Fruit fly (Drosophila melanogaster) whole organism, embryonic: ENCODE measurements around the gene ClC-a.

ENCODE experiments used
- BEAF-32 ChIP-seq: fragments of 200-800 bp; sonication (Bioruptor generic); optimal IDR thresholded peaks from 3 replicates; lab custom pipeline; 2017; ENCODE audit warnings: missing biosample characterization, missing genetic modification characterization, mild to moderate bottlenecking, moderate library complexity, missing genetic modification reagents
- CG10654 ChIP-seq: fragments of 200-800 bp; sonication (Bioruptor generic); optimal IDR thresholded peaks from 2 replicates; lab custom pipeline; 2016; ENCODE audit warnings: missing biosample characterization, missing genetic modification characterization
- CG10979 ChIP-seq: fragments of 200-800 bp; sonication (Bioruptor generic); optimal IDR thresholded peaks from 2 replicates; lab custom pipeline; 2018; ENCODE audit warnings: missing biosample characterization, mild to moderate bottlenecking, missing genetic modification characterization, moderate library complexity
- CG13424 ChIP-seq: fragments of 200-800 bp; sonication (Bioruptor generic); optimal IDR thresholded peaks from 2 replicates; lab custom pipeline; 2019; ENCODE audit warnings: missing biosample characterization, mild to moderate bottlenecking, missing genetic modification characterization, moderate library complexity
- CG1529 ChIP-seq: fragments of 200-800 bp; sonication (Bioruptor generic); optimal IDR thresholded peaks from 3 replicates; lab custom pipeline; 2018; ENCODE audit warnings: missing biosample characterization, missing genetic modification characterization
- CG16863 ChIP-seq: fragments of 200-800 bp; sonication (Bioruptor generic); optimal IDR thresholded peaks from 3 replicates; lab custom pipeline; 2016; ENCODE audit warnings: missing biosample characterization, missing genetic modification characterization
- CG17328 ChIP-seq: fragments of 200-800 bp; sonication (Bioruptor generic); IDR thresholded peaks from 2 replicates; pipeline ENCODE4 v1.3.6; 2022; ENCODE audit warnings: missing biosample characterization, missing genetic modification characterization
- CG17912 ChIP-seq: fragments of 200-800 bp; sonication (Bioruptor generic); optimal IDR thresholded peaks from 2 replicates; lab custom pipeline; 2018; ENCODE audit warnings: missing biosample characterization, mild to moderate bottlenecking, missing genetic modification characterization
- CG1832 ChIP-seq: fragments of 200-800 bp; sonication (Bioruptor generic); optimal IDR thresholded peaks from 2 replicates; lab custom pipeline; 2017; ENCODE audit warnings: missing biosample characterization, mild to moderate bottlenecking, missing genetic modification characterization, inconsistent platforms
- CG18619 ChIP-seq: fragments of 200-800 bp; sonication (Bioruptor generic); optimal IDR thresholded peaks from 3 replicates; lab custom pipeline; 2017; ENCODE audit warnings: missing biosample characterization, mild to moderate bottlenecking, missing genetic modification characterization
- CG2116 ChIP-seq: fragments of 200-800 bp; sonication (Bioruptor generic); optimal IDR thresholded peaks from 3 replicates; lab custom pipeline; 2018; ENCODE audit warnings: missing biosample characterization, mild to moderate bottlenecking, missing genetic modification characterization
- CG6272 ChIP-seq: fragments of 200-800 bp; sonication (Bioruptor generic); IDR thresholded peaks from 2 replicates; pipeline ENCODE4 v1.3.6; 2022; ENCODE audit warnings: missing biosample characterization, missing genetic modification characterization
- CG6689 ChIP-seq: fragments of 200-800 bp; sonication (Bioruptor generic); IDR thresholded peaks from 2 replicates; pipeline ENCODE4 v1.3.6; 2022; ENCODE audit warnings: missing biosample characterization, missing genetic modification characterization
- CG7271 ChIP-seq: fragments of 200-800 bp; sonication (Bioruptor generic); optimal IDR thresholded peaks from 2 replicates; lab custom pipeline; 2018; ENCODE audit warnings: missing biosample characterization, mild to moderate bottlenecking, missing genetic modification characterization, moderate library complexity
- CG8290 ChIP-seq, 3 experiments: fragments of 200-800 bp; sonication (Bioruptor generic); optimal IDR thresholded peaks; 2 replicates each; lab custom pipeline; 2016 to 2019; ENCODE audit warnings: missing biosample characterization in 3 of 3, missing genetic modification characterization in 3 of 3, mild to moderate bottlenecking in 2 of 3, moderate library complexity in 1 of 3
- CoRest ChIP-seq: fragments of 200-800 bp; sonication (Bioruptor generic); optimal IDR thresholded peaks from 3 replicates; lab custom pipeline; 2018; ENCODE audit warnings: missing biosample characterization, mild to moderate bottlenecking, missing genetic modification characterization, moderate library complexity
- D ChIP-seq, 2 experiments: fragments of 200-800 bp in 1 of 2; fragments of >200 bp in 1 of 2; sonication (Bioruptor generic) in 1 of 2; optimal IDR thresholded peaks; 2 replicates in 1 of 2; 3 replicates in 1 of 2; lab custom pipeline; 2017; ENCODE audit warnings: mild to moderate bottlenecking in 1 of 2, missing biosample characterization in 1 of 2, missing genetic modification characterization in 1 of 2, missing genetic modification reagents in 1 of 2
- D19A ChIP-seq: fragments of 200-800 bp; optimal IDR thresholded peaks from 3 replicates; lab custom pipeline; 2019; ENCODE audit warnings: missing biosample characterization, mild to moderate bottlenecking, missing genetic modification characterization, moderate library complexity
- Doc3 ChIP-seq: fragments of 200-800 bp; sonication (Bioruptor generic); IDR thresholded peaks from 3 replicates; pipeline ENCODE4 v1.3.6; 2022; ENCODE audit warnings: missing biosample characterization, missing genetic modification characterization; ENCODE audit not compliant: partially characterized antibody
- Elba2 ChIP-seq: fragments of 200-800 bp; sonication (Bioruptor generic); optimal IDR thresholded peaks from 3 replicates; lab custom pipeline; 2016; ENCODE audit warnings: missing biosample characterization, missing genetic modification characterization
- Fer2 ChIP-seq: fragments of 200-800 bp; sonication (Bioruptor generic); optimal IDR thresholded peaks from 2 replicates; lab custom pipeline; 2018; ENCODE audit warnings: missing biosample characterization, mild to moderate bottlenecking, missing genetic modification characterization, moderate library complexity
- GATAe ChIP-seq: fragments of 200-800 bp; sonication (Bioruptor generic); conservative IDR thresholded peaks from 2 replicates; pipeline ENCODE4 v1.3.6; 2022; ENCODE audit warnings: missing biosample characterization, missing genetic modification characterization
- Gsc ChIP-seq: fragments of 200-800 bp; sonication (Bioruptor generic); IDR thresholded peaks from 2 replicates; pipeline ENCODE4 v1.3.6; 2022; ENCODE audit warnings: missing biosample characterization, missing genetic modification characterization
- H2.0 ChIP-seq: fragments of 200-800 bp; sonication (Bioruptor generic); IDR thresholded peaks from 2 replicates; pipeline ENCODE4 v1.3.6; 2022; ENCODE audit warnings: missing biosample characterization, missing genetic modification characterization
- Hey ChIP-seq: fragments of 200-800 bp; sonication (Bioruptor generic); optimal IDR thresholded peaks from 3 replicates; lab custom pipeline; 2018; ENCODE audit warnings: missing biosample characterization, mild to moderate bottlenecking, missing genetic modification characterization
- Max ChIP-seq: fragments of 200-800 bp; sonication (Bioruptor generic); optimal IDR thresholded peaks from 2 replicates; lab custom pipeline; 2016; ENCODE audit warnings: missing biosample characterization, mild to moderate bottlenecking, missing genetic modification characterization
- Med ChIP-seq: fragments of 200-800 bp; sonication (Bioruptor generic); peaks from one replicate; lab custom pipeline; 2016; ENCODE audit warnings: missing biosample characterization, missing genetic modification characterization, mild to moderate bottlenecking, inconsistent platforms, moderate library complexity
- Mes4 ChIP-seq: fragments of 200-800 bp; sonication (Bioruptor generic); optimal IDR thresholded peaks from 2 replicates; lab custom pipeline; 2016; ENCODE audit warnings: missing biosample characterization, missing genetic modification characterization
- Nf-YA ChIP-seq: fragments of 200-800 bp; sonication (Bioruptor generic); IDR thresholded peaks from 2 replicates; pipeline ENCODE4 v1.3.6; 2022; ENCODE audit warnings: missing biosample characterization, missing genetic modification characterization
- Stat92E ChIP-seq, 3 experiments: fragments of >200 bp in 2 of 3; fragments of 200-800 bp in 1 of 3; sonication (Bioruptor generic) in 1 of 3; optimal IDR thresholded peaks; 2 replicates each; lab custom pipeline; 2017 to 2019; ENCODE audit warnings: missing biosample characterization in 3 of 3, missing genetic modification characterization in 3 of 3, mild to moderate bottlenecking in 1 of 3, moderate library complexity in 1 of 3
- Xrp1 ChIP-seq: fragments of 200-800 bp; sonication (Bioruptor generic); IDR thresholded peaks from 2 replicates; pipeline ENCODE4 v1.3.6; 2022; ENCODE audit warnings: missing biosample characterization, missing genetic modification characterization
- ara ChIP-seq: fragments of 200-800 bp; sonication (Bioruptor generic); IDR thresholded peaks from 2 replicates; pipeline ENCODE4 v1.3.6; 2022; ENCODE audit warnings: missing biosample characterization, missing genetic modification characterization
- croc ChIP-seq: fragments of 200-800 bp; sonication (Bioruptor generic); conservative IDR thresholded peaks from 3 replicates; pipeline ENCODE4 v1.3.6; 2022; ENCODE audit warnings: missing biosample characterization, missing genetic modification characterization
- dm ChIP-seq: fragments of 200-800 bp; sonication (Bioruptor generic); optimal IDR thresholded peaks from 3 replicates; lab custom pipeline; 2016; ENCODE audit warnings: missing biosample characterization, missing genetic modification characterization
- dmrt99B ChIP-seq: fragments of 200-800 bp; sonication (Bioruptor generic); optimal IDR thresholded peaks from 2 replicates; lab custom pipeline; 2018; ENCODE audit warnings: missing biosample characterization, mild to moderate bottlenecking, missing genetic modification characterization, moderate library complexity
- eyg ChIP-seq: fragments of 200-800 bp; sonication (Bioruptor generic); optimal IDR thresholded peaks from 3 replicates; lab custom pipeline; 2016; ENCODE audit warnings: missing biosample characterization, missing genetic modification characterization
- fd96Cb ChIP-seq: fragments of 200-800 bp; sonication (Bioruptor generic); optimal IDR thresholded peaks from 2 replicates; lab custom pipeline; 2018; ENCODE audit warnings: missing biosample characterization, mild to moderate bottlenecking, missing genetic modification characterization, moderate library complexity
- gcm ChIP-seq: fragments of 200-800 bp; sonication (Bioruptor generic); optimal IDR thresholded peaks from 2 replicates; lab custom pipeline; 2019; ENCODE audit warnings: missing biosample characterization, mild to moderate bottlenecking, missing genetic modification characterization, moderate library complexity
- ham ChIP-seq: fragments of 200-800 bp; sonication (Bioruptor generic); IDR thresholded peaks from 2 replicates; pipeline ENCODE4 v1.3.6; 2022; ENCODE audit warnings: missing biosample characterization, missing genetic modification characterization
- onecut ChIP-seq: fragments of 200-800 bp; sonication (Bioruptor generic); IDR thresholded peaks from 2 replicates; pipeline ENCODE4 v1.3.6; 2022; ENCODE audit warnings: missing biosample characterization, missing genetic modification characterization
- pan ChIP-seq, 4 experiments: fragments of >200 bp in 3 of 4; fragments of 200-800 bp in 1 of 4; sonication (Bioruptor generic) in 1 of 4; optimal IDR thresholded peaks in 3 of 4; IDR thresholded peaks in 1 of 4; 2 replicates each; pipeline versions ENCODE4 v1.3.6 to Lab custom; 2017 to 2022; ENCODE audit warnings: missing biosample characterization in 2 of 4, missing genetic modification characterization in 2 of 4, mixed read lengths in 1 of 4
- pfk ChIP-seq: fragments of 200-800 bp; sonication (Bioruptor generic); optimal IDR thresholded peaks from 2 replicates; lab custom pipeline; 2018; ENCODE audit warnings: missing biosample characterization, mild to moderate bottlenecking, missing genetic modification characterization, moderate library complexity
- pros ChIP-seq: fragments of 200-800 bp; sonication (Bioruptor generic); optimal IDR thresholded peaks from 3 replicates; lab custom pipeline; 2019; ENCODE audit warnings: missing biosample characterization, mild to moderate bottlenecking, missing genetic modification characterization, moderate library complexity
- row ChIP-seq: fragments of 200-800 bp; sonication (Bioruptor generic); IDR thresholded peaks from 3 replicates; pipeline ENCODE4 v1.3.6; 2022; ENCODE audit warnings: missing biosample characterization, missing genetic modification characterization
- vnd ChIP-seq: fragments of 200-800 bp; sonication (Bioruptor generic); IDR thresholded peaks from 3 replicates; pipeline ENCODE4 v1.3.6; 2022; ENCODE audit warnings: missing biosample characterization, missing genetic modification characterization; ENCODE audit not compliant: partially characterized antibody
- wdn ChIP-seq: fragments of 200-800 bp; sonication (Bioruptor generic); IDR thresholded peaks from 2 replicates; pipeline ENCODE4 v1.3.6; 2022; ENCODE audit warnings: missing biosample characterization, missing genetic modification characterization
- wek ChIP-seq: fragments of 200-800 bp; sonication (Bioruptor generic); optimal IDR thresholded peaks from 3 replicates; lab custom pipeline; 2018; ENCODE audit warnings: missing biosample characterization, mild to moderate bottlenecking, missing genetic modification characterization, moderate library complexity

The ClC-a gene

DNA sequence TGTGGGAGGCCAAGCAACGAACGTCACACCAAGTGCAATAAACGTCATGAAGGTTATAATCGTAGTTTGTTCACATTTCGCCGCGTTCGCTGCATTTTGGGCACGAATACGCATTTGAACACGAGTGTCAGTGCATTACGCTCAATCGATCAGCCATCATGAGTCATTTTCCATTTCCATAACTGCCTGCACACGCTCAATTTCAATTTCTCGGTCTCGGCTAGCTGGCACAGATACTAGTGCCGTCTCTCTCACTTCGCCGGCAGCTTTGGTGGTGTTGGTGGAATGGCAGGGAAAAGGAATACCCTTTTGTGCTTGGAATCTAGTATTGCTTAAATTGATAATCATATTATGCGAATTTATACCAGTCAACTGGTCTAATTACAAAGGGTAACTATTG is 51.3 kb downstream of the ClC-a start:
- TF ChIP-seq row (no peak), onecut (GFP tag; lab: Robert Waterston, UW) (peak; percentile 40), Doc3 (GFP tag; lab: Robert Waterston, UW) (no peak), D19A (tag; lab: Kevin White, UChicago) (peak; percentile 34), CG2116 (GFP tag; lab: Kevin White, UChicago) (no peak), Elba2 (GFP tag; lab: Kevin White, UChicago) (peak; percentile 77), BEAF-32 (peak; percentile 26), Med (GFP tag; lab: Kevin White, UChicago) (peak; percentile 16), wek (peak; percentile 41), CG1832 (GFP tag; lab: Kevin White, UChicago) (peak; percentile 31), CG8290 (GFP tag; optimal IDR thresholded peaks at IDR 0.05; lab: Kevin White, UChicago) (no peak), CG8290 (tag; optimal IDR thresholded peaks at IDR 0.05; lab: Kevin White, UChicago) (peak in 1 of 2 experiments; percentile 22), Gsc (GFP tag; lab: Robert Waterston, UW) (no peak), pfk (peak; percentile 47), croc (GFP tag; lab: Robert Waterston, UW) (no peak), H2.0 (GFP tag; lab: Robert Waterston, UW) (no peak)

DNA sequence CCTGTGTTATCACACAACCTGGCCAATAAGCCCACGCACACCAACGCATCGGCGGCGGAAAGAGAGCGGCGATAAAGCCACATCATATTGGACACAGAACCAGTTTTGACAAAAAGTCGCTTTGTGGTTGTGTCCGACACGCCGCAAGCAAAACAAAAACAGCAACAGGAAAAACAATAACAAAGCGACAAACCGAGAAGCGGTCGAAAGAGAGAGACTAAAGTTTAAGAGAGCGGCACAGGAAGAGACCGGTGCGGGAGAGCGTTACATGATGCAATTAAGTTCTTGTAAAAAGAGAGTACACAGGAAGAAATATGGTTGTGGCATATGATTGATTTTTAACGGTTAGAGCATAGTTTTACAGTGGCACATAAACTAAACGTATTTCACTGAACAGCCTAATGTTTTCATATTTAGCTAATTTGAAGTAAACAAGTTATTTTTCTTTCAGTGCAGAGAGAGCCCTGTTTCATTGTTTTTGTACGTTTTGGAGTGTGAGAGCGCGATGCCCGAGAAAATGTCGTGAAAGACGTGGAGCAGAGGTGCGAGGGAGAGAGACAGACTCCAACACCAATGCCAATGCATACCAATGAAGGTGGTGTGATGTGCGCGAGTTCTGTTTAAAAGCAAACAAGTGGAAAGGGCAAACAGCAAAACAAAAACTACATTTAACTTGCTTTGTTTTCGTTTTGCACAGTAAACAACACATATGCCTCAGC is 52.2 kb downstream of the ClC-a start:
- peak; percentile 100 for TF ChIP-seq eyg (GFP tag; lab: Kevin White, UChicago)
- TF ChIP-seq CoRest (tag; lab: Kevin White, UChicago), result peak; percentile 100
- TF ChIP-seq CG18619 (GFP tag; lab: Kevin White, UChicago), result peak; percentile 100
- TF ChIP-seq Max (GFP tag; lab: Kevin White, UChicago), result peak; percentile 100
- no peak for TF ChIP-seq CG6689
- peak; percentile 99 for TF ChIP-seq Fer2 (tag; lab: Kevin White, UChicago)
- TF ChIP-seq CG10979 (tag; lab: Kevin White, UChicago), result peak; percentile 100
- TF ChIP-seq CG16863 (GFP tag; lab: Kevin White, UChicago), result peak; percentile 100
- TF ChIP-seq CG10654 (GFP tag; lab: Kevin White, UChicago), result peak; percentile 100
- TF ChIP-seq gcm (GFP tag; lab: Kevin White, UChicago), result peak; percentile 100
- TF ChIP-seq CG17912, result peak; percentile 99
- peak; percentile 99 for TF ChIP-seq Hey (tag; lab: Kevin White, UChicago)
- peak; percentile 100 for TF ChIP-seq dmrt99B (tag; lab: Kevin White, UChicago)
- TF ChIP-seq Xrp1 (GFP tag; lab: Robert Waterston, UW), result no peak
- no peak for TF ChIP-seq CG17328 (GFP tag; lab: Robert Waterston, UW)
- no peak for TF ChIP-seq Nf-YA (GFP tag; lab: Robert Waterston, UW)
- no peak for TF ChIP-seq pan (optimal IDR thresholded peaks at IDR 0.05; lab: Kevin White, UChicago)
- no peak for TF ChIP-seq pan (GFP tag; optimal IDR thresholded peaks at IDR 0.05 in 1 of 2, IDR thresholded peaks at IDR 0.05 in 1 of 2)
- TF ChIP-seq ham (GFP tag; lab: Robert Waterston, UW), result no peak
- TF ChIP-seq CG13424 (tag; lab: Kevin White, UChicago), result peak; percentile 100
- TF ChIP-seq CG1529 (GFP tag; lab: Kevin White, UChicago), result peak; percentile 99
- no peak for TF ChIP-seq H2.0 (GFP tag; lab: Robert Waterston, UW)
- peak; percentile 100 for TF ChIP-seq dm (GFP tag; lab: Kevin White, UChicago)
- TF ChIP-seq Mes4 (GFP tag; lab: Kevin White, UChicago), result peak; percentile 100
- TF ChIP-seq Stat92E (GFP tag; optimal IDR thresholded peaks at IDR 0.05; lab: Kevin White, UChicago), result peak in 1 of 3 experiments; percentile 100
- TF ChIP-seq GATAe (GFP tag; lab: Robert Waterston, UW), result no peak
- TF ChIP-seq vnd (GFP tag; lab: Robert Waterston, UW), result no peak
- TF ChIP-seq D (optimal IDR thresholded peaks at IDR 0.05; lab: Kevin White, UChicago), result peak; percentile 7
- TF ChIP-seq D (GFP tag; optimal IDR thresholded peaks at IDR 0.05; lab: Kevin White, UChicago), result peak; percentile 100
- no peak for TF ChIP-seq ara
- no peak for TF ChIP-seq wdn
- peak; percentile 99 for TF ChIP-seq CG6272
- TF ChIP-seq pros (GFP tag; lab: Kevin White, UChicago), result peak; percentile 96
- TF ChIP-seq fd96Cb (tag; lab: Kevin White, UChicago), result peak; percentile 100
- TF ChIP-seq CG7271, result peak; percentile 99
